Fruit fly (Drosophila melanogaster) whole organism, prepupa: ENCODE data around the gene Cdk8.
A peak's percentile ranks its signal among the peaks of the same experiment; 100 is the strongest.

Source experiments
- Blimp-1 ChIP-seq: fragments of 200-800 bp; sonication (Bioruptor generic); optimal IDR thresholded peaks from 3 replicates; lab custom pipeline; 2017; ENCODE audit warnings: missing biosample characterization, missing genetic modification characterization, mild to moderate bottlenecking, moderate library complexity, missing genetic modification reagents
- CG10631 ChIP-seq: fragments of 200-800 bp; sonication (Bioruptor generic); optimal IDR thresholded peaks from 2 replicates; lab custom pipeline; 2016; ENCODE audit warnings: missing biosample characterization, missing genetic modification characterization
- CG10669 ChIP-seq: fragments of 200-800 bp; sonication (Bioruptor generic); optimal IDR thresholded peaks from 3 replicates; lab custom pipeline; 2018; ENCODE audit warnings: missing biosample characterization, mild to moderate bottlenecking, missing genetic modification characterization, moderate library complexity
- CG11762 ChIP-seq: fragments of 200-800 bp; sonication (Bioruptor generic); optimal IDR thresholded peaks from 3 replicates; lab custom pipeline; 2016; ENCODE audit warnings: missing biosample characterization, missing genetic modification characterization; ENCODE audit not compliant: insufficient read depth
- CG11902 ChIP-seq: fragments of 200-800 bp; sonication (Bioruptor generic); optimal IDR thresholded peaks from 3 replicates; lab custom pipeline; 2016; ENCODE audit warnings: missing biosample characterization, missing genetic modification characterization
- CG15336 ChIP-seq: fragments of 200-800 bp; sonication (Bioruptor generic); IDR thresholded peaks from 2 replicates; pipeline ENCODE4 v1.3.6; 2022; ENCODE audit warnings: missing biosample characterization, missing genetic modification characterization
- CG1621 ChIP-seq: fragments of 200-800 bp; sonication (Bioruptor generic); optimal IDR thresholded peaks from 3 replicates; lab custom pipeline; 2018; ENCODE audit warnings: missing biosample characterization, mild to moderate bottlenecking, missing genetic modification characterization
- CG16779 ChIP-seq: fragments of 200-800 bp; sonication (Bioruptor generic); optimal IDR thresholded peaks from 3 replicates; lab custom pipeline; 2017; ENCODE audit warnings: missing biosample characterization, mild to moderate bottlenecking, missing genetic modification characterization
- CG3032 ChIP-seq: fragments of 200-800 bp; optimal IDR thresholded peaks from 2 replicates; lab custom pipeline; 2019; ENCODE audit warnings: missing biosample characterization, mild to moderate bottlenecking, missing genetic modification characterization, moderate library complexity
- CG31627 ChIP-seq: fragments of 200-800 bp; sonication (Bioruptor generic); optimal IDR thresholded peaks from 3 replicates; lab custom pipeline; 2016; ENCODE audit warnings: missing biosample characterization, missing genetic modification characterization
- CG34406 ChIP-seq: fragments of 200-800 bp; sonication (Bioruptor generic); optimal IDR thresholded peaks from 3 replicates; lab custom pipeline; 2016; ENCODE audit warnings: missing biosample characterization, missing genetic modification characterization
- CG6163 ChIP-seq: fragments of 200-800 bp; sonication (Bioruptor generic); IDR thresholded peaks from 3 replicates; pipeline ENCODE4 v1.3.6; 2022; ENCODE audit warnings: missing biosample characterization, missing genetic modification characterization
- CG6276 ChIP-seq: fragments of 200-800 bp; sonication (Bioruptor generic); optimal IDR thresholded peaks from 2 replicates; lab custom pipeline; 2017; ENCODE audit warnings: missing biosample characterization, mild to moderate bottlenecking, missing genetic modification characterization
- CG6792 ChIP-seq: fragments of 200-800 bp; sonication (Bioruptor generic); optimal IDR thresholded peaks from 3 replicates; lab custom pipeline; 2016; ENCODE audit warnings: missing biosample characterization, missing genetic modification characterization
- CG6808 ChIP-seq: fragments of 200-800 bp; sonication (Bioruptor generic); optimal IDR thresholded peaks from 3 replicates; lab custom pipeline; 2017; ENCODE audit warnings: missing biosample characterization, missing genetic modification characterization, mild to moderate bottlenecking, moderate library complexity, missing genetic modification reagents
- CG6854 ChIP-seq: fragments of 200-800 bp; sonication (Bioruptor generic); optimal IDR thresholded peaks from 2 replicates; lab custom pipeline; 2017; ENCODE audit warnings: missing biosample characterization, mild to moderate bottlenecking, missing genetic modification characterization
- CG7368 ChIP-seq: fragments of 200-800 bp; sonication (Bioruptor generic); optimal IDR thresholded peaks from 3 replicates; lab custom pipeline; 2016; ENCODE audit warnings: missing biosample characterization, missing genetic modification characterization
- CG8119 ChIP-seq: fragments of 200-800 bp; sonication (Bioruptor generic); IDR thresholded peaks from 3 replicates; pipeline ENCODE4 v1.3.6; 2022; ENCODE audit warnings: missing biosample characterization, missing genetic modification characterization
- CG9139 ChIP-seq: fragments of 200-800 bp; sonication (Bioruptor generic); optimal IDR thresholded peaks from 3 replicates; lab custom pipeline; 2017; ENCODE audit warnings: missing biosample characterization, mild to moderate bottlenecking, missing genetic modification characterization
- Eip75B ChIP-seq: fragments of 200-800 bp; sonication (Bioruptor generic); optimal IDR thresholded peaks from 3 replicates; lab custom pipeline; 2016; ENCODE audit warnings: missing biosample characterization, missing genetic modification characterization
- Eip78C ChIP-seq: fragments of 200-800 bp; sonication (Bioruptor generic); peaks from one replicate; lab custom pipeline; 2016; ENCODE audit warnings: missing biosample characterization, missing genetic modification characterization
- Ets21C ChIP-seq: fragments of 200-800 bp; sonication (Bioruptor generic); optimal IDR thresholded peaks from 3 replicates; lab custom pipeline; 2016; ENCODE audit warnings: missing biosample characterization, missing genetic modification characterization
- Ets96B ChIP-seq: fragments of 200-800 bp; optimal IDR thresholded peaks from 2 replicates; lab custom pipeline; 2019; ENCODE audit warnings: missing biosample characterization, mild to moderate bottlenecking, missing genetic modification characterization, moderate library complexity
- Gug ChIP-seq: fragments of 200-800 bp; sonication (Bioruptor generic); IDR thresholded peaks from 2 replicates; pipeline ENCODE4 v1.3.6; 2022; ENCODE audit warnings: missing biosample characterization, missing genetic modification characterization
- Hr39 ChIP-seq: fragments of 200-800 bp; sonication (Bioruptor generic); optimal IDR thresholded peaks from 2 replicates; lab custom pipeline; 2016; ENCODE audit warnings: missing biosample characterization, missing genetic modification characterization
- Hr4 ChIP-seq: fragments of 200-800 bp; sonication (Bioruptor generic); optimal IDR thresholded peaks from 3 replicates; lab custom pipeline; 2016; ENCODE audit warnings: missing biosample characterization, missing genetic modification characterization
- Lpt ChIP-seq: fragments of 200-800 bp; sonication (Bioruptor generic); optimal IDR thresholded peaks from 3 replicates; lab custom pipeline; 2016; ENCODE audit warnings: missing biosample characterization, missing genetic modification characterization
- Met ChIP-seq: fragments of 200-800 bp; sonication (Bioruptor generic); optimal IDR thresholded peaks from 3 replicates; lab custom pipeline; 2016; ENCODE audit warnings: missing biosample characterization, missing genetic modification characterization
- OdsH ChIP-seq: fragments of 200-800 bp; sonication (Bioruptor generic); optimal IDR thresholded peaks from 3 replicates; lab custom pipeline; 2016; ENCODE audit warnings: missing biosample characterization, missing genetic modification characterization
- Smox ChIP-seq: fragments of 200-800 bp; sonication (Bioruptor generic); optimal IDR thresholded peaks from 3 replicates; lab custom pipeline; 2016; ENCODE audit warnings: missing biosample characterization, missing genetic modification characterization
- Sox14 ChIP-seq: fragments of 200-800 bp; sonication (Bioruptor generic); optimal IDR thresholded peaks from 3 replicates; lab custom pipeline; 2016; ENCODE audit warnings: missing biosample characterization, missing genetic modification characterization
- Sox15 ChIP-seq: fragments of 200-800 bp; sonication (Bioruptor generic); optimal IDR thresholded peaks from 3 replicates; lab custom pipeline; 2016; ENCODE audit warnings: missing biosample characterization, missing genetic modification characterization
- acj6 ChIP-seq: fragments of 200-800 bp; sonication (Bioruptor generic); optimal IDR thresholded peaks from 3 replicates; lab custom pipeline; 2016; ENCODE audit warnings: missing biosample characterization, missing genetic modification characterization
- cyc ChIP-seq: fragments of 200-800 bp; sonication (Bioruptor generic); optimal IDR thresholded peaks from 3 replicates; lab custom pipeline; 2016; ENCODE audit warnings: missing biosample characterization, missing genetic modification characterization
- dsx ChIP-seq: fragments of 200-800 bp; optimal IDR thresholded peaks from 3 replicates; lab custom pipeline; 2019; ENCODE audit warnings: missing biosample characterization, mild to moderate bottlenecking, missing genetic modification characterization, moderate library complexity; ENCODE audit not compliant: poor library complexity, severe bottlenecking
- eg ChIP-seq: fragments of 200-800 bp; sonication (Bioruptor generic); IDR thresholded peaks from 3 replicates; pipeline ENCODE4 v1.3.6; 2022; ENCODE audit warnings: missing biosample characterization, missing genetic modification characterization
- esn ChIP-seq: fragments of 200-800 bp; sonication (Bioruptor generic); optimal IDR thresholded peaks from 2 replicates; lab custom pipeline; 2016; ENCODE audit warnings: missing biosample characterization, mild to moderate bottlenecking, missing genetic modification characterization, moderate library complexity
- fd59A ChIP-seq: fragments of 200-800 bp; sonication (Bioruptor generic); optimal IDR thresholded peaks from 2 replicates; lab custom pipeline; 2017; ENCODE audit warnings: missing biosample characterization, mild to moderate bottlenecking, missing genetic modification characterization, missing genetic modification reagents
- fkh ChIP-seq: fragments of 200-800 bp; sonication (Bioruptor generic); optimal IDR thresholded peaks from 3 replicates; lab custom pipeline; 2017; ENCODE audit warnings: missing biosample characterization, mild to moderate bottlenecking, missing genetic modification characterization, moderate library complexity
- lz ChIP-seq: fragments of 200-800 bp; sonication (Bioruptor generic); optimal IDR thresholded peaks from 3 replicates; lab custom pipeline; 2016; ENCODE audit warnings: missing biosample characterization, missing genetic modification characterization
- net ChIP-seq: fragments of 200-800 bp; sonication (Bioruptor generic); optimal IDR thresholded peaks from 3 replicates; lab custom pipeline; 2016; ENCODE audit warnings: missing biosample characterization, missing genetic modification characterization
- pdm3 ChIP-seq: fragments of 200-800 bp; sonication (Bioruptor generic); optimal IDR thresholded peaks from 3 replicates; lab custom pipeline; 2016; ENCODE audit warnings: missing biosample characterization, missing genetic modification characterization
- ss ChIP-seq, 2 experiments: fragments of 200-800 bp; sonication (Bioruptor generic); optimal IDR thresholded peaks; 2 replicates in 1 of 2; 3 replicates in 1 of 2; lab custom pipeline; 2017 to 2018; ENCODE audit warnings: mild to moderate bottlenecking in 2 of 2, missing biosample characterization in 2 of 2, missing genetic modification characterization in 2 of 2, moderate library complexity in 1 of 2
- svp ChIP-seq: fragments of 200-800 bp; sonication (Bioruptor generic); peaks from one replicate; lab custom pipeline; 2016; ENCODE audit warnings: missing biosample characterization, missing genetic modification characterization
- vri ChIP-seq: fragments of 200-800 bp; sonication (Bioruptor generic); optimal IDR thresholded peaks from 3 replicates; lab custom pipeline; 2016; ENCODE audit warnings: missing biosample characterization, mild to moderate bottlenecking, missing genetic modification characterization

Gene Cdk8

DNA sequence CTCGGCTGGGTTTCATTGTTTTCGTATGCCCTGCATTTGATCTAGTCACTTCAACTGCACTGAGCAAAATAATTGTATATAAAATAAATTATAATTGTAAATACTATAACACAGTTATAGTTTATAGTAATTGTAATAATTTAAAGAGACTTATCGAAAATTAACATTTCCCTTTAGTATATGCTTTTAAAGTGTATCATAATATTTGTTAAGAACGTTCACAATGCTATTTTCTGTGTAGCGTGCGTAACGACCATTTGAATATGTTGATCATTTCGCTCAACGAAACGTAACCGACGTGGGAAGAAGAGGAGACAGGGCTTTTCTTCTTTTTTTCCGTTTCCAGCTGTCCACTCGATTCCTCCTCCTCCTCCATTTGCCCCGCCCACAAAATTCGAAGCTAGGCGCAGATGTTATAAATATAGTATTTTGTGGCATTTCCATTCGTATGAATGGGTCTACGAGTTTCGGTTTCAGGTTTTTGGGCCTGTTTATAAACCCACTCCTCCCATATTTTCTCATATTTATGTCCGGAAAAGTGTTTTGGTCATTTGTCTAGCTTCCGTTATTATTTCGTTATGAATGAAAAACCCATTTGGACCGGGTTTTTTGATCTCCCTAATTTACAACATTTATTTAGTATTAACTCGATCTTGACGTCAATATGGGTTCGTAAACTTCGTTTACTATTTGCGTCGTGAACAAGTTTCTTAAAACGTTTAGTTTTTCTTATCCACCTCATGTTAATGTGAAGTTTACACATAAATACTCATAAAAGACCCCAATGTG lies 18.2 kb upstream of the Cdk8 start (continued):
- TF ChIP-seq Ets21C (GFP tag; lab: Kevin White, UChicago), result no peak
- peak; percentile 52 for TF ChIP-seq dsx (GFP tag; lab: Kevin White, UChicago)
- no peak for TF ChIP-seq CG6792 (GFP tag; lab: Kevin White, UChicago)
- TF ChIP-seq Sox14 (GFP tag; lab: Kevin White, UChicago), result no peak
- peak; percentile 64 for TF ChIP-seq CG8119 (GFP tag; lab: Robert Waterston, UW)
- TF ChIP-seq CG16779 (tag; lab: Kevin White, UChicago), result no peak
- TF ChIP-seq Gug, result peak; percentile 59
- no peak for TF ChIP-seq CG6276 (GFP tag; lab: Kevin White, UChicago)
- TF ChIP-seq Eip75B (GFP tag; lab: Kevin White, UChicago), result no peak
- peak; percentile 61 for TF ChIP-seq CG3032 (tag; lab: Kevin White, UChicago)
- peak; percentile 59 for TF ChIP-seq Ets96B (tag; lab: Kevin White, UChicago)
- peak in 1 of 2 experiments; percentile 29 for TF ChIP-seq ss (GFP tag; optimal IDR thresholded peaks at IDR 0.05; lab: Kevin White, UChicago)
- peak; percentile 6 for TF ChIP-seq OdsH (GFP tag; lab: Kevin White, UChicago)
- no peak for TF ChIP-seq fd59A (GFP tag; lab: Kevin White, UChicago)
- TF ChIP-seq CG10669 (GFP tag; lab: Kevin White, UChicago), result peak; percentile 44
- peak; percentile 25 for TF ChIP-seq Hr4 (GFP tag; lab: Kevin White, UChicago)
- TF ChIP-seq, all 60 proteins: peak for 20

DNA sequence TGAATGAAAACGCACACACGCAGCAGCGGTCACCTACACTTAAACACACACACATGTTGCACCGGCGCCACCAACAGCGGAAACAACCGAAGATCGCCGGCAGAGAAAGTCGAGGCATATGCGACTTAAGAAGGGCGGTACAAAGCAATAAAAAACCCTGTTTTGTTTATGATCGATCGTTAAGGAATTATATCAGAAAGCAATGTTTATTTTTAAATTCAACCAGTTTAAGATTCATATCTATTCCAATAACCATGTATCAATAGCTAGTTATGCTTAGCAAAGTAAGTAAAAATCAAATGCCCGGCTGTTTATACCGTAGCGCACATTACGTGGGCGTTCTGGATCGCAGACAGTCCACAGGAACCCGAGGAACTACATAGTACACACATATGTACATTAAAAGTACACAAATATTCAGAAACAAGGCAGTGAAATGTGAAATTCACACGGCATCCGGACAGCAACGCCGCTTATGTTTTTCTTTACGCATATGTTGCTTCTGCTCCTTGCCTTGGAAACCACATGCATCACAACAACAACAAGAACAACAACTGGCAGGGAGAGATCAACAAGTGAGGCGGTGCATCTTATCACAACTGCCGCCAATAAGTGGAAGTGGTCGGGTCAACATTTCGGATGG lies 17.4 kb upstream of the Cdk8 start:
- peak; percentile 94 for TF ChIP-seq CG11762 (GFP tag; lab: Kevin White, UChicago)
- TF ChIP-seq lz (GFP tag; lab: Kevin White, UChicago), result peak; percentile 96
- TF ChIP-seq pdm3, result peak; percentile 94
- peak; percentile 82 for TF ChIP-seq dsx (GFP tag; lab: Kevin White, UChicago)
- TF ChIP-seq net, result peak; percentile 93
- TF ChIP-seq vri (GFP tag; lab: Kevin White, UChicago), result peak; percentile 89
- peak; percentile 92 for TF ChIP-seq CG10631 (GFP tag; lab: Kevin White, UChicago)
- peak; percentile 97 for TF ChIP-seq eg (GFP tag; lab: Robert Waterston, UW)
- peak; percentile 88 for TF ChIP-seq fd59A (GFP tag; lab: Kevin White, UChicago)
- peak; percentile 95 for TF ChIP-seq CG6808 (GFP tag; lab: Kevin White, UChicago)
- TF ChIP-seq ss (GFP tag; optimal IDR thresholded peaks at IDR 0.05; lab: Kevin White, UChicago), result peak; percentile 79 to 89
- TF ChIP-seq CG15336, result peak; percentile 97
- TF ChIP-seq Ets21C (GFP tag; lab: Kevin White, UChicago), result peak; percentile 94
- peak; percentile 94 for TF ChIP-seq CG6854
- TF ChIP-seq svp (GFP tag; lab: Kevin White, UChicago), result peak; percentile 99
- TF ChIP-seq Smox (GFP tag; lab: Kevin White, UChicago), result peak; percentile 93
- TF ChIP-seq CG1621 (tag; lab: Kevin White, UChicago), result peak; percentile 88
- peak; percentile 98 for TF ChIP-seq cyc (GFP tag; lab: Kevin White, UChicago)
- TF ChIP-seq CG6163 (GFP tag; lab: Robert Waterston, UW), result peak; percentile 96
- TF ChIP-seq Met (GFP tag; lab: Kevin White, UChicago), result peak; percentile 96
- TF ChIP-seq CG34406, result peak; percentile 88
- TF ChIP-seq CG16779 (tag; lab: Kevin White, UChicago), result peak; percentile 92
- TF ChIP-seq Sox14 (GFP tag; lab: Kevin White, UChicago), result peak; percentile 95
- TF ChIP-seq CG7368 (GFP tag; lab: Kevin White, UChicago), result peak; percentile 97
- peak; percentile 94 for TF ChIP-seq Hr4 (GFP tag; lab: Kevin White, UChicago)
- TF ChIP-seq CG31627 (GFP tag; lab: Kevin White, UChicago), result peak; percentile 95
- peak; percentile 92 for TF ChIP-seq CG11902
- TF ChIP-seq Eip78C (GFP tag; lab: Kevin White, UChicago), result peak; percentile 99
- peak; percentile 97 for TF ChIP-seq esn (GFP tag; lab: Kevin White, UChicago)
- TF ChIP-seq acj6 (GFP tag; lab: Kevin White, UChicago), result peak; percentile 94
- peak; percentile 84 for TF ChIP-seq CG9139 (GFP tag; lab: Kevin White, UChicago)
- TF ChIP-seq Blimp-1, result peak; percentile 98
- peak; percentile 92 for TF ChIP-seq CG6792 (GFP tag; lab: Kevin White, UChicago)
- peak; percentile 97 for TF ChIP-seq Eip75B (GFP tag; lab: Kevin White, UChicago)
- peak; percentile 95 for TF ChIP-seq Lpt (GFP tag; lab: Kevin White, UChicago)
- TF ChIP-seq Hr39 (GFP tag; lab: Kevin White, UChicago), result peak; percentile 96
- TF ChIP-seq CG6276 (GFP tag; lab: Kevin White, UChicago), result peak; percentile 82
- peak; percentile 80 for TF ChIP-seq Sox15 (GFP tag; lab: Kevin White, UChicago)
- peak; percentile 74 for TF ChIP-seq fkh
